Fruit fly (Drosophila melanogaster) whole organism, embryonic: ENCODE measurements around the gene CG9444.
A peak's percentile ranks its signal among the peaks of the same experiment; 100 is the strongest.

Experiments
- Aef1 ChIP-seq: fragments of 200-800 bp; sonication (Bioruptor generic); IDR thresholded peaks from 3 replicates; pipeline ENCODE4 v1.3.6; 2022; ENCODE audit warnings: missing biosample characterization, missing genetic modification characterization
- Bgb ChIP-seq: fragments of 200-800 bp; sonication (Bioruptor generic); IDR thresholded peaks from 2 replicates; pipeline ENCODE4 v1.3.6; 2022; ENCODE audit warnings: missing biosample characterization, missing genetic modification characterization; ENCODE audit not compliant: partially characterized antibody
- C15 ChIP-seq: fragments of 200-800 bp; sonication (Bioruptor generic); IDR thresholded peaks from 3 replicates; pipeline ENCODE4 v1.3.6; 2022; ENCODE audit warnings: missing biosample characterization, missing genetic modification characterization
- CG11504 ChIP-seq: fragments of 200-800 bp; sonication (Bioruptor generic); optimal IDR thresholded peaks from 3 replicates; lab custom pipeline; 2019; ENCODE audit warnings: missing biosample characterization, mild to moderate bottlenecking, missing genetic modification characterization, moderate library complexity
- CG12391 ChIP-seq: fragments of 200-800 bp; sonication (Bioruptor generic); optimal IDR thresholded peaks from 3 replicates; lab custom pipeline; 2018; ENCODE audit warnings: missing biosample characterization, mild to moderate bottlenecking, missing genetic modification characterization, moderate library complexity
- CG12744 ChIP-seq: fragments of 200-800 bp; sonication (Bioruptor generic); optimal IDR thresholded peaks from 2 replicates; lab custom pipeline; 2016; ENCODE audit warnings: missing biosample characterization, missing genetic modification characterization
- CG13775 ChIP-seq: fragments of 200-800 bp; sonication (Bioruptor generic); optimal IDR thresholded peaks from 3 replicates; lab custom pipeline; 2017; ENCODE audit warnings: missing biosample characterization, mild to moderate bottlenecking, missing genetic modification characterization
- CG14014 ChIP-seq: fragments of 200-800 bp; sonication (Bioruptor generic); IDR thresholded peaks from 2 replicates; pipeline ENCODE4 v1.3.6; 2022; ENCODE audit warnings: missing biosample characterization, missing genetic modification characterization
- CG2129 ChIP-seq: fragments of 200-800 bp; sonication (Bioruptor generic); IDR thresholded peaks from 2 replicates; pipeline ENCODE4 v1.3.6; 2022; ENCODE audit warnings: missing biosample characterization, missing genetic modification characterization; ENCODE audit not compliant: partially characterized antibody
- CG3065 ChIP-seq: fragments of 200-800 bp; sonication (Bioruptor generic); optimal IDR thresholded peaks from 2 replicates; lab custom pipeline; 2016; ENCODE audit warnings: missing biosample characterization, missing genetic modification characterization
- CG34224 ChIP-seq: fragments of 200-800 bp; sonication (Bioruptor generic); IDR thresholded peaks from 3 replicates; pipeline ENCODE4 v1.3.6; 2022; ENCODE audit warnings: missing biosample characterization, missing genetic modification characterization; ENCODE audit not compliant: partially characterized antibody
- CG42726 ChIP-seq: fragments of 200-800 bp; sonication (Bioruptor generic); IDR thresholded peaks from 2 replicates; pipeline ENCODE4 v1.3.6; 2022; ENCODE audit warnings: missing biosample characterization, missing genetic modification characterization; ENCODE audit not compliant: partially characterized antibody
- CG4730 ChIP-seq: fragments of 200-800 bp; sonication (Bioruptor generic); IDR thresholded peaks from 2 replicates; pipeline ENCODE4 v1.3.6; 2022; ENCODE audit warnings: missing biosample characterization, missing genetic modification characterization
- CG4854 ChIP-seq: fragments of 200-800 bp; sonication (Bioruptor generic); optimal IDR thresholded peaks from 2 replicates; lab custom pipeline; 2016; ENCODE audit warnings: missing biosample characterization, missing genetic modification characterization, inconsistent platforms
- CG6854 ChIP-seq: fragments of 200-800 bp; sonication (Bioruptor generic); optimal IDR thresholded peaks from 3 replicates; lab custom pipeline; 2017; ENCODE audit warnings: missing biosample characterization, mild to moderate bottlenecking, missing genetic modification characterization
- CG7271 ChIP-seq: fragments of 200-800 bp; sonication (Bioruptor generic); optimal IDR thresholded peaks from 2 replicates; lab custom pipeline; 2018; ENCODE audit warnings: missing biosample characterization, mild to moderate bottlenecking, missing genetic modification characterization, moderate library complexity
- CG7987 ChIP-seq: fragments of 200-800 bp; sonication (Bioruptor generic); optimal IDR thresholded peaks from 2 replicates; lab custom pipeline; 2018; ENCODE audit warnings: missing biosample characterization, mild to moderate bottlenecking, missing genetic modification characterization, moderate library complexity
- CG8924 ChIP-seq: fragments of 200-800 bp; optimal IDR thresholded peaks from 3 replicates; lab custom pipeline; 2019; ENCODE audit warnings: missing biosample characterization, mild to moderate bottlenecking, missing genetic modification characterization, moderate library complexity
- CG9797 ChIP-seq: fragments of 200-800 bp; sonication (Bioruptor generic); optimal IDR thresholded peaks from 3 replicates; lab custom pipeline; 2018; ENCODE audit warnings: missing biosample characterization, mild to moderate bottlenecking, missing genetic modification characterization
- Deaf1 ChIP-seq: fragments of 200-800 bp; optimal IDR thresholded peaks from 3 replicates; lab custom pipeline; 2019; ENCODE audit warnings: missing biosample characterization, mild to moderate bottlenecking, missing genetic modification characterization, moderate library complexity
- Doc3 ChIP-seq: fragments of 200-800 bp; sonication (Bioruptor generic); IDR thresholded peaks from 3 replicates; pipeline ENCODE4 v1.3.6; 2022; ENCODE audit warnings: missing biosample characterization, missing genetic modification characterization; ENCODE audit not compliant: partially characterized antibody
- Dp ChIP-seq: fragments of 200-800 bp; sonication (Bioruptor generic); optimal IDR thresholded peaks from 2 replicates; lab custom pipeline; 2018; ENCODE audit warnings: missing biosample characterization, mild to moderate bottlenecking, missing genetic modification characterization, moderate library complexity
- Dref ChIP-seq: fragments of 200-800 bp; sonication (Bioruptor generic); IDR thresholded peaks from 2 replicates; pipeline ENCODE4 v1.3.6; 2022; ENCODE audit warnings: missing biosample characterization, missing genetic modification characterization
- E2f2 ChIP-seq: fragments of 200-800 bp; sonication (Bioruptor generic); IDR thresholded peaks from 2 replicates; pipeline ENCODE4 v1.3.6; 2022; ENCODE audit warnings: missing biosample characterization, missing genetic modification characterization
- Hr78 ChIP-seq, 2 experiments: fragments of 200-800 bp in 1 of 2; fragments of >200 bp in 1 of 2; sonication (Bioruptor generic) in 1 of 2; optimal IDR thresholded peaks; 2 replicates each; lab custom pipeline; 2017 to 2019; ENCODE audit warnings: missing biosample characterization in 2 of 2, missing genetic modification characterization in 2 of 2, mild to moderate bottlenecking in 1 of 2, moderate library complexity in 1 of 2
- MESR4 ChIP-seq: fragments of 200-800 bp; sonication (Bioruptor generic); optimal IDR thresholded peaks from 2 replicates; lab custom pipeline; 2018; ENCODE audit warnings: missing biosample characterization, mild to moderate bottlenecking, missing genetic modification characterization, moderate library complexity
- Mrtf ChIP-seq: fragments of 200-800 bp; sonication (Bioruptor generic); IDR thresholded peaks from 3 replicates; pipeline ENCODE4 v1.3.6; 2022; ENCODE audit warnings: missing biosample characterization, missing genetic modification characterization
- Opbp ChIP-seq: fragments of 200-800 bp; sonication (Bioruptor generic); IDR thresholded peaks from 3 replicates; pipeline ENCODE4 v1.3.6; 2022; ENCODE audit warnings: missing biosample characterization, missing genetic modification characterization; ENCODE audit not compliant: partially characterized antibody
- Sry-δ ChIP-seq: fragments of 200-800 bp; sonication (Bioruptor generic); optimal IDR thresholded peaks from 2 replicates; lab custom pipeline; 2016; ENCODE audit warnings: missing biosample characterization, missing genetic modification characterization
- Xrp1 ChIP-seq: fragments of 200-800 bp; sonication (Bioruptor generic); IDR thresholded peaks from 2 replicates; pipeline ENCODE4 v1.3.6; 2022; ENCODE audit warnings: missing biosample characterization, missing genetic modification characterization
- YL-1 ChIP-seq: fragments of 200-800 bp; sonication (Bioruptor generic); optimal IDR thresholded peaks from 3 replicates; lab custom pipeline; 2017; ENCODE audit warnings: missing biosample characterization, mild to moderate bottlenecking, missing genetic modification characterization
- bbx ChIP-seq: fragments of 200-800 bp; sonication (Bioruptor generic); IDR thresholded peaks from 2 replicates; pipeline ENCODE4 v1.3.6; 2022; ENCODE audit warnings: missing biosample characterization, missing genetic modification characterization; ENCODE audit not compliant: partially characterized antibody
- cwo ChIP-seq: fragments of 200-800 bp; sonication (Bioruptor generic); optimal IDR thresholded peaks from 3 replicates; lab custom pipeline; 2017; ENCODE audit warnings: missing biosample characterization, missing genetic modification characterization, mild to moderate bottlenecking, moderate library complexity, missing genetic modification reagents
- dysf ChIP-seq: fragments of 200-800 bp; sonication (Bioruptor generic); IDR thresholded peaks from 3 replicates; pipeline ENCODE4 v1.3.6; 2022; ENCODE audit warnings: missing biosample characterization, missing genetic modification characterization
- eve ChIP-seq, 2 experiments: fragments of >200 bp; optimal IDR thresholded peaks; 2 replicates each; lab custom pipeline; 2017; ENCODE audit warnings: missing biosample characterization in 2 of 2, missing genetic modification characterization in 2 of 2
- ewg ChIP-seq: fragments of 200-800 bp; sonication (Bioruptor generic); optimal IDR thresholded peaks from 3 replicates; lab custom pipeline; 2017; ENCODE audit warnings: mild to moderate bottlenecking, missing biosample characterization, missing genetic modification reagents, missing genetic modification characterization
- exex ChIP-seq: fragments of 200-800 bp; sonication (Bioruptor generic); optimal IDR thresholded peaks from 4 replicates; lab custom pipeline; 2018; ENCODE audit warnings: missing biosample characterization, mild to moderate bottlenecking, missing genetic modification characterization, moderate library complexity
- fd96Cb ChIP-seq: fragments of 200-800 bp; sonication (Bioruptor generic); optimal IDR thresholded peaks from 2 replicates; lab custom pipeline; 2018; ENCODE audit warnings: missing biosample characterization, mild to moderate bottlenecking, missing genetic modification characterization, moderate library complexity
- ftz-f1 ChIP-seq: fragments of 200-800 bp; sonication (Bioruptor generic); optimal IDR thresholded peaks from 2 replicates; lab custom pipeline; 2016; ENCODE audit warnings: missing biosample characterization, missing genetic modification characterization
- fu2 ChIP-seq: fragments of 200-800 bp; sonication (Bioruptor generic); optimal IDR thresholded peaks from 2 replicates; lab custom pipeline; 2016; ENCODE audit warnings: missing biosample characterization, missing genetic modification characterization
- gfzf ChIP-seq: fragments of 200-800 bp; sonication (Bioruptor generic); optimal IDR thresholded peaks from 2 replicates; lab custom pipeline; 2016; ENCODE audit warnings: missing biosample characterization, mild to moderate bottlenecking, missing genetic modification characterization, moderate library complexity
- inv ChIP-seq: fragments of 200-800 bp; sonication (Bioruptor generic); IDR thresholded peaks from 2 replicates; pipeline ENCODE4 v1.3.6; 2022; ENCODE audit warnings: missing biosample characterization, missing genetic modification characterization; ENCODE audit not compliant: partially characterized antibody
- kni ChIP-seq: fragments of 200-800 bp; sonication (Bioruptor generic); optimal IDR thresholded peaks from 3 replicates; lab custom pipeline; 2017; ENCODE audit warnings: mild to moderate bottlenecking, missing biosample characterization, missing genetic modification reagents, missing genetic modification characterization
- lbe ChIP-seq: fragments of 200-800 bp; sonication (Bioruptor generic); optimal IDR thresholded peaks from 2 replicates; lab custom pipeline; 2016; ENCODE audit warnings: missing biosample characterization, mild to moderate bottlenecking, missing genetic modification characterization
- lmd ChIP-seq: fragments of 200-800 bp; sonication (Bioruptor generic); IDR thresholded peaks from 2 replicates; pipeline ENCODE4 v1.3.6; 2022; ENCODE audit warnings: missing biosample characterization, missing genetic modification characterization
- sim ChIP-seq: fragments of 200-800 bp; sonication (Bioruptor generic); IDR thresholded peaks from 2 replicates; pipeline ENCODE4 v1.3.6; 2022; ENCODE audit warnings: missing biosample characterization, missing genetic modification characterization
- sna ChIP-seq: fragments of 200-800 bp; sonication (Bioruptor generic); IDR thresholded peaks from 2 replicates; pipeline ENCODE4 v1.3.6; 2022; ENCODE audit warnings: missing biosample characterization, missing genetic modification characterization; ENCODE audit not compliant: partially characterized antibody
- stwl ChIP-seq: fragments of 200-800 bp; sonication (Bioruptor generic); optimal IDR thresholded peaks from 3 replicates; lab custom pipeline; 2018; ENCODE audit warnings: missing biosample characterization, mild to moderate bottlenecking, missing genetic modification characterization, moderate library complexity
- trem ChIP-seq: fragments of 200-800 bp; optimal IDR thresholded peaks from 3 replicates; lab custom pipeline; 2019; ENCODE audit warnings: missing biosample characterization, mild to moderate bottlenecking, missing genetic modification characterization, moderate library complexity

Gene CG9444

DNA sequence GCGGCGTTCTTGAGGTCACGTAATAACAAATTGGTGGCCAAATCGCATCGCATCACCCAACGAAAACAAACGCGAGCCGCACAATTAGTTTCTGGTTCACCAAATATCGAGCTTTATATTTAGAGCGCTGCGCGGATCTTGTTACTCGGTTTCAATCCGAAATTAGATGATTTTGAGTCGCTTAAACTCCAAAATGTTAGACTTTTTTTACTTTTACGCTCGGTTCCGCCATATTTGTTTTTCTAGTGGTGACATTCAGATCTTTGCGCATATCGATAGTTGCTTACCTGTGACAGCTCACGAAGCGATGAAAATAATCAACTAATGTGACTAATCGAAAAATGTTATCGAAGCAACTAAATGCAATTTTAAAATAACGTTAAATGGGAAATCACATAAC, 46.7 kb downstream of the CG9444 start, which contains the start of gene Scm (continued):
- TF ChIP-seq CG42726 (GFP tag; lab: Robert Waterston, UW) (peak; percentile 84; the same call in 1 of the 2 replicates), CG4854 (GFP tag; lab: Kevin White, UChicago) (peak; percentile 7), ewg (GFP tag; lab: Kevin White, UChicago) (no peak), Bgb (GFP tag; lab: Robert Waterston, UW) (peak; percentile 95), stwl (peak; percentile 100), CG3065 (GFP tag; lab: Kevin White, UChicago) (peak; percentile 5), CG8924 (peak; percentile 39), Sry-δ (GFP tag; lab: Kevin White, UChicago) (peak; percentile 97), sna (GFP tag; lab: Robert Waterston, UW) (peak; percentile 95), Mrtf (GFP tag; lab: Robert Waterston, UW) (no peak), CG12391 (peak; percentile 34), inv (GFP tag; lab: Robert Waterston, UW) (peak; percentile 80), CG9797 (GFP tag; lab: Kevin White, UChicago) (peak; percentile 20), CG11504 (peak; percentile 57), Opbp (GFP tag; lab: Robert Waterston, UW) (peak; percentile 93), Doc3 (peak; percentile 90), kni (peak; percentile 31), CG6854 (no peak), Xrp1 (GFP tag; lab: Robert Waterston, UW) (no peak), sim (GFP tag; lab: Robert Waterston, UW) (no peak), CG4730 (no peak), C15 (GFP tag; lab: Robert Waterston, UW) (no peak), CG13775 (GFP tag; lab: Kevin White, UChicago) (peak; percentile 1), lbe (GFP tag; lab: Kevin White, UChicago) (peak; percentile 41), trem (tag; lab: Kevin White, UChicago) (peak; percentile 72), Dp (GFP tag; lab: Kevin White, UChicago) (peak; percentile 69), CG2129 (peak; percentile 61; the same call in 1 of the 2 replicates), dysf (no peak), cwo (GFP tag; lab: Kevin White, UChicago) (no peak), CG14014 (GFP tag; lab: Robert Waterston, UW) (0 out of 2 replicates have a peak, but pooled peaks have one; percentile 34), Aef1 (GFP tag; lab: Robert Waterston, UW) (no peak), gfzf (GFP tag; lab: Kevin White, UChicago) (peak; percentile 37), CG34224 (GFP tag; lab: Robert Waterston, UW) (peak; percentile 91), Hr78 (GFP tag; optimal IDR thresholded peaks at IDR 0.05; lab: Kevin White, UChicago) (no peak), Deaf1 (peak; percentile 25), fd96Cb (tag; lab: Kevin White, UChicago) (no peak), exex (tag; lab: Kevin White, UChicago) (peak; percentile 22), MESR4 (GFP tag; lab: Kevin White, UChicago) (peak; percentile 82), CG12744 (GFP tag; lab: Kevin White, UChicago) (no peak), CG7271 (tag; lab: Kevin White, UChicago) (no peak), E2f2 (GFP tag; lab: Robert Waterston, UW) (peak; percentile 71), bbx (GFP tag; lab: Robert Waterston, UW) (peak; percentile 95), fu2 (GFP tag; lab: Kevin White, UChicago) (no peak), Dref (peak; percentile 95), lmd (GFP tag; lab: Robert Waterston, UW) (no peak), YL-1 (GFP tag; lab: Kevin White, UChicago) (peak; percentile 94), ftz-f1 (GFP tag; lab: Kevin White, UChicago) (peak; percentile 6), CG7987 (GFP tag; lab: Kevin White, UChicago) (peak; percentile 22), eve (GFP tag; optimal IDR thresholded peaks at IDR 0.05; lab: Kevin White, UChicago) (no peak)
